Worm (Caenorhabditis elegans): ENCODE measurements around the gene W09C2.8.

- TF ChIP-seq ama-1 (optimal IDR thresholded peaks at IDR 0.05) (no peak), nhr-77 (tag; optimal IDR thresholded peaks at IDR 0.05) (no peak), unc-62 (GFP tag; optimal IDR thresholded peaks at IDR 0.05) (no peak), ztf-4 (tag; optimal IDR thresholded peaks at IDR 0.05) (no peak), nhr-12 (tag; optimal IDR thresholded peaks at IDR 0.05) (no peak), fos-1 (tag; optimal IDR thresholded peaks at IDR 0.05) (no peak), alr-1 (tag; optimal IDR thresholded peaks at IDR 0.05) (no peak), R02D3.7 (tag; optimal IDR thresholded peaks at IDR 0.05) (no peak), nhr-6 (tag; optimal IDR thresholded peaks at IDR 0.05) (no peak), ztf-11 (tag; optimal IDR thresholded peaks at IDR 0.05) (no peak), elt-1 (tag; optimal IDR thresholded peaks at IDR 0.05) (no peak)
Measured at ce11 chrIV:9659999-9660398, 35.8 kb upstream of the W09C2.8 start.

All from whole organism, L2 larva.